Worm (Caenorhabditis elegans): ENCODE data around the gene gpa-6.

Gene gpa-6

ce11 chrX:13209026-13209425 is 18.0 kb downstream of the gpa-6 start:
- peak; percentile 22 for TF ChIP-seq nfya-1 (tag; optimal IDR thresholded peaks at IDR 0.05)
- TF ChIP-seq unc-42 (tag; optimal IDR thresholded peaks at IDR 0.05): peak; percentile 2
- no peak for TF ChIP-seq hlh-15 (tag; optimal IDR thresholded peaks at IDR 0.05)

DNA sequence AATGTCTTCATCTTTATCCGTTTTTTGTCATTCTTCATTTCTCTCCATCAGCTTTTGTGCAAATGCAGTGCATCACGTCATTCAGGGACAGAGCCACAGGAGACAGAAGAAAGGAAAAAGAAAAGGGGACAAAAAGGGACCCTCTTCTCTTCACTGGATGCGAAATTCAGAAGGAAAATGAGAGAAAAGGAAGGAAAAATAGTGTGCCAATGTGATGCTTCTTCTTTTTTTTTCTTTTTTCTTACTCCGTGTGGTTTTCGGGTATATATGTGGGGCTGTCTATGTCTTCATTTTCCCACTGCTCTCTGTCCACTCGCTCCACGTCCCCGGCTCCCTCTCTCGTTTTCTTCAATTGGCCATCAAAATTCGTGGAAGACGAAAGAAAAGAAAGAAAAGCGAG is 19.5 kb downstream of the gpa-6 start:
- TF ChIP-seq ceh-14 (tag; optimal IDR thresholded peaks at IDR 0.05) (peak; percentile 27), ceh-18 (tag; optimal IDR thresholded peaks at IDR 0.05) (peak; percentile 67), ceh-31 (tag; optimal IDR thresholded peaks at IDR 0.05) (peak; percentile 60), ceh-30 (tag; optimal IDR thresholded peaks at IDR 0.05) (no peak), unc-42 (tag; optimal IDR thresholded peaks at IDR 0.05) (peak; percentile 78), tbx-2 (tag; optimal IDR thresholded peaks at IDR 0.05) (peak; percentile 42)

DNA sequence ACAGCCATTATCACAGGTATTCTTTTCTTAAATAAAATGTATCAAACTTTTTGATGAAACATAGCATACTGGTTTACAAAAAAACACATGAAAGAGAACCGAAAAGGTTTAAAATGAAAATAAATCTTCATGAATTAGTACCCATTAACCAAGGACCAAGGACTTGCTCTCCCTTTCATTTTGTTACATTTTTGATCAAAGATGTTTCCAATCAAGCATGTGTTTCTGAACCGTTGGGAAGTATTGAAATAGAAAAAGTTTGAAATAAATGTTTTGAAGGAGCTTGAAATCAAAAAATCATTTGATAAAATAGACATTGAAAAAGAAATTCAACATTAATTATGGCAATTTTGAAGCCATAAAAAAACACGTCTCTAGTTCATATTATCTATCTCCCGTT is 21.5 kb downstream of the gpa-6 start:
- TF ChIP-seq ahr-1 (tag; optimal IDR thresholded peaks at IDR 0.05) (no peak), pat-9 (tag; optimal IDR thresholded peaks at IDR 0.05) (no peak), tbx-2 (tag; optimal IDR thresholded peaks at IDR 0.05) (no peak)

DNA sequence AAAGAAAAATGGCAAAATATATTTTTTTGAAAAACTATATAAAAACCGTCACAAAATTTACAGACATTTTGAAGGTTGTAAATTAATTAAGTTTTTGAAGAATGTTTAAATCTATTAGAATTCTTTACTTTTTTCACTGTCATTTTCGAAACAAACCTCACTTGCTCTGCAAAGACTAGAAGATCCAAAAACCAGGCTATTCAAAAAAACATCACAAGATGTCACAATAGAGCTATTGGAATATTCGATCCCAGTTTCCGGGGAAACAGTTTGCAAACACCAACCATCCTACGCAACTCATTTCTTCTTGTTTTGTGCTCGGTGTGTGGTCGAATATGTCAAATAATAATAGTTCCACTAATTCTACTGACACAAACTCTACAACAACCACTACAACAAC is 25.8 kb downstream of the gpa-6 start, which contains the start of gene R12H7.4:
TSS of gene R12H7.4 (plus strand) at position 301 of the 400 bp plus-strand sequence.
- no peak for TF ChIP-seq hlh-15 (tag; optimal IDR thresholded peaks at IDR 0.05)
- no peak for TF ChIP-seq pha-4 (tag; optimal IDR thresholded peaks at IDR 0.05)
- no peak for TF ChIP-seq fax-1 (tag; optimal IDR thresholded peaks at IDR 0.05)
- no peak for TF ChIP-seq K09A11.1 (tag; optimal IDR thresholded peaks at IDR 0.05; ENCODE audit: insufficient read depth)
- TF ChIP-seq mec-3 (tag; optimal IDR thresholded peaks at IDR 0.05; ENCODE audit: borderline replicate concordance): no peak
- no peak for TF ChIP-seq unc-3 (GFP tag; conservative IDR thresholded peaks at IDR 0.05)
- no peak for TF ChIP-seq unc-3 (tag; optimal IDR thresholded peaks at IDR 0.05)
- TF ChIP-seq ttx-3 (tag; optimal IDR thresholded peaks at IDR 0.05): no peak
- no peak for TF ChIP-seq ets-4 (tag; optimal IDR thresholded peaks at IDR 0.05)
- TF ChIP-seq Y22D7AL.16 (tag; optimal IDR thresholded peaks at IDR 0.05): no peak

DNA sequence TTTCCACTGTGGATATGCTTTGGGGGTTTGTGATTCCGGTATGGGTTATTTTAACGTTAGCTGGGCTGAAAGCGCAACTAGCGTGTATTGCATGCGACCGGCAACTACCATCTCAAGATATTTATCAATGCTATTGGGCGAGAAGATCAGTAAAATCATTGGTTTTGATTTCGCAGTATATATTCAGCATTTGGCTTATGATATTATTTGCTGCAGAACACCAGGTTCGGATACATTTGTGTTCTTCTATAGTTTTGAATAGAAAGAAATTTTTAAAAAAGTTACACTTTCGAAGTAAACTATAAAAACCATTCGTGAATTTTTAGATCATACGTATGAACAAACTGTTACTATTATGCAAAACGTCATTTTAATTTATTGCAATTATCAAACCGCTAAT is 26.9 kb downstream of the gpa-6 start:
- TF ChIP-seq F13H6.1 (tag; optimal IDR thresholded peaks at IDR 0.05) (no peak), dmd-4 (tag; optimal IDR thresholded peaks at IDR 0.05; ENCODE audit: borderline replicate concordance) (no peak), dve-1 (tag; optimal IDR thresholded peaks at IDR 0.05) (no peak), ceh-19 (GFP tag; optimal IDR thresholded peaks at IDR 0.05) (no peak), unc-55 (GFP tag; optimal IDR thresholded peaks at IDR 0.05) (no peak), pha-4 (tag; optimal IDR thresholded peaks at IDR 0.05) (no peak), Y22D7AL.16 (tag; optimal IDR thresholded peaks at IDR 0.05) (no peak), ref-2 (tag; optimal IDR thresholded peaks at IDR 0.05) (no peak), sdc-2 (tag; optimal IDR thresholded peaks at IDR 0.05) (no peak), odd-2 (tag; optimal IDR thresholded peaks at IDR 0.05) (no peak), tbx-2 (tag; optimal IDR thresholded peaks at IDR 0.05) (no peak)

ce11 chrX:13220609-13221008 is 29.6 kb downstream of the gpa-6 start:
- TF ChIP-seq hlh-30 (tag; optimal IDR thresholded peaks at IDR 0.05; ENCODE audit: insufficient read depth) (no peak), pha-2 (tag; optimal IDR thresholded peaks at IDR 0.05) (no peak), C08G9.2 (tag; optimal IDR thresholded peaks at IDR 0.05) (no peak), che-1 (tag; optimal IDR thresholded peaks at IDR 0.05) (no peak), dmd-4 (tag; optimal IDR thresholded peaks at IDR 0.05; ENCODE audit: borderline replicate concordance) (no peak), ets-4 (tag; optimal IDR thresholded peaks at IDR 0.05) (no peak), dve-1 (tag; optimal IDR thresholded peaks at IDR 0.05) (no peak), hlh-6 (tag; optimal IDR thresholded peaks at IDR 0.05) (no peak)

Data from whole organism, late embryonic.